Worm (Caenorhabditis elegans) whole organism, young adult: ENCODE measurements around the gene spat-1.

Experiments used
- B0019.2 ChIP-seq: fragments of 200-800 bp; sonication (Bioruptor generic); conservative IDR thresholded peaks from 2 replicates; pipeline ENCODE4 v1.3.6; 2022; ENCODE audit warnings: missing genetic modification reagents, missing genetic modification characterization, missing compliant biosample characterization
- cebp-1 ChIP-seq, 2 experiments: fragments of 200-800 bp in 1 of 2; sonication (Bioruptor generic) in 1 of 2; sonication (generic microtip) in 1 of 2; IDR thresholded peaks in 1 of 2; optimal IDR thresholded peaks in 1 of 2; 2 replicates each; pipeline versions ENCODE4 v1.3.6 to Lab custom; 2017 to 2022; ENCODE audit warnings: missing compliant biosample characterization in 2 of 2, missing genetic modification characterization in 2 of 2, mild to moderate bottlenecking in 1 of 2, missing genetic modification reagents in 1 of 2, moderate library complexity in 1 of 2
- ets-4 ChIP-seq: fragments of 200-800 bp; sonication (Bioruptor generic); optimal IDR thresholded peaks from 2 replicates; lab custom pipeline; 2018; ENCODE audit warnings: mild to moderate bottlenecking, missing genetic modification characterization, missing compliant biosample characterization
- let-526 ChIP-seq: fragments of 200-800 bp; sonication (Bioruptor generic); IDR thresholded peaks from 2 replicates; pipeline ENCODE4 v1.3.6; 2022; ENCODE audit warnings: missing genetic modification reagents, missing genetic modification characterization, missing compliant biosample characterization
- lin-40 ChIP-seq: sonication (generic microtip); optimal IDR thresholded peaks from 2 replicates; lab custom pipeline; 2016; ENCODE audit warnings: missing genetic modification characterization, mild to moderate bottlenecking, missing compliant biosample characterization, missing genotype, missing genetic modification reagents
- unc-62 ChIP-seq: fragments of 150-350 bp; optimal IDR thresholded peaks from 2 replicates; lab custom pipeline; 2014; ENCODE audit warnings: missing biosample characterization, missing genetic modification reagents, missing genetic modification characterization
- ztf-26 ChIP-seq: sonication (generic microtip); optimal IDR thresholded peaks from 2 replicates; lab custom pipeline; 2017; ENCODE audit warnings: missing genetic modification characterization, missing compliant biosample characterization

ce11 chrII:14495341-14495740 lies 33.2 kb upstream of the spat-1 start:
- TF ChIP-seq ztf-26 (tag; lab: Kevin White, UChicago) (no peak), unc-62 (GFP tag; lab: Kevin White, UChicago) (no peak), B0019.2 (no peak), lin-40 (tag; lab: Kevin White, UChicago) (no peak), let-526 (GFP tag; lab: Robert Waterston, UW) (no peak), cebp-1 (GFP tag; IDR thresholded peaks at IDR 0.05; lab: Robert Waterston, UW) (no peak), cebp-1 (tag; optimal IDR thresholded peaks at IDR 0.05; lab: Kevin White, UChicago) (no peak), ets-4 (no peak)
